Worm (Caenorhabditis elegans): ENCODE results near the gene fbxc-21.

ce11 chrII:1666025-1666424 lies 26.7 kb downstream of the fbxc-21 start, which contains the start of gene srlf-29:
- TF ChIP-seq med-1 (GFP tag; optimal IDR thresholded peaks at IDR 0.05; ENCODE audit: insufficient read depth) (no peak), tab-1 (GFP tag; IDR thresholded peaks at IDR 0.05) (no peak), ref-1 (GFP tag; conservative IDR thresholded peaks at IDR 0.05) (no peak), cog-1 (tag; optimal IDR thresholded peaks at IDR 0.05) (no peak), ztf-29 (GFP tag; IDR thresholded peaks at IDR 0.05) (no peak), ztf-23 (GFP tag; IDR thresholded peaks at IDR 0.05) (no peak), flt-1 (GFP tag; IDR thresholded peaks at IDR 0.05) (no peak), klf-2 (GFP tag; conservative IDR thresholded peaks at IDR 0.05) (no peak), T22C8.4 (GFP tag; IDR thresholded peaks at IDR 0.05) (no peak)

Data from whole organism, midembryonic.